Worm (Caenorhabditis elegans) whole organism, young adult: Measurements from ENCODE around the gene C30G12.6.

Source experiments
- B0336.3 ChIP-seq: fragments of 200-800 bp; sonication (Bioruptor generic); IDR thresholded peaks from 2 replicates; pipeline ENCODE4 v1.3.6; 2022; ENCODE audit warnings: missing genetic modification characterization, missing compliant biosample characterization
- C06A6.2 ChIP-seq: fragments of 200-800 bp; sonication (Bioruptor generic); conservative IDR thresholded peaks from 2 replicates; pipeline ENCODE4 v1.3.6; 2022; ENCODE audit warnings: missing genetic modification characterization, missing compliant biosample characterization
- F10E7.11 ChIP-seq: sonication (generic microtip); optimal IDR thresholded peaks from 2 replicates; lab custom pipeline; 2017; ENCODE audit warnings: mild to moderate bottlenecking, missing genetic modification characterization, moderate library complexity, missing compliant biosample characterization
- F22D6.2 ChIP-seq: sonication (generic microtip); optimal IDR thresholded peaks from 2 replicates; lab custom pipeline; 2016; ENCODE audit warnings: mild to moderate bottlenecking, missing genetic modification characterization, missing compliant biosample characterization
- F23B12.7 ChIP-seq: sonication (generic microtip); optimal IDR thresholded peaks from 2 replicates; lab custom pipeline; 2017; ENCODE audit warnings: missing genetic modification characterization, mild to moderate bottlenecking, missing compliant biosample characterization, antibody characterized with exemption, moderate library complexity; ENCODE audit not compliant: insufficient read depth
- F57A8.1 ChIP-seq: fragments of 200-800 bp; sonication (Bioruptor generic); optimal IDR thresholded peaks from 2 replicates; lab custom pipeline; 2018; ENCODE audit warnings: mild to moderate bottlenecking, missing genetic modification characterization, moderate library complexity, missing compliant biosample characterization
- K11D2.4 ChIP-seq: fragments of 200-800 bp; sonication (Bioruptor generic); IDR thresholded peaks from 2 replicates; pipeline ENCODE4 v1.3.6; 2022; ENCODE audit warnings: missing genetic modification reagents, missing genetic modification characterization, missing compliant biosample characterization
- T26A5.8 ChIP-seq: sonication (generic microtip); optimal IDR thresholded peaks from 2 replicates; lab custom pipeline; 2016; ENCODE audit warnings: missing genetic modification characterization, missing compliant biosample characterization
- Y53G8AR.9 ChIP-seq: fragments of 200-800 bp; sonication (Bioruptor generic); conservative IDR thresholded peaks from 2 replicates; pipeline ENCODE4 v1.3.6; 2022; ENCODE audit warnings: missing genetic modification reagents, missing genetic modification characterization, missing compliant biosample characterization
- akir-1 ChIP-seq: fragments of 200-800 bp; sonication (Bioruptor generic); optimal IDR thresholded peaks from 2 replicates; lab custom pipeline; 2018; ENCODE audit warnings: mild to moderate bottlenecking, missing genetic modification characterization, moderate library complexity, missing compliant biosample characterization
- aptf-2 ChIP-seq: fragments of 200-800 bp; sonication (Bioruptor generic); conservative IDR thresholded peaks from 2 replicates; pipeline ENCODE4 v1.3.6; 2022; ENCODE audit warnings: missing genetic modification reagents, missing genetic modification characterization, missing compliant biosample characterization
- atf-7 ChIP-seq: sonication (generic microtip); optimal IDR thresholded peaks from 2 replicates; lab custom pipeline; 2017; ENCODE audit warnings: mild to moderate bottlenecking, missing genetic modification characterization, missing compliant biosample characterization
- attf-3 ChIP-seq: fragments of 200-800 bp; sonication (Bioruptor generic); conservative IDR thresholded peaks from 2 replicates; pipeline ENCODE4 v1.3.6; 2022; ENCODE audit warnings: missing genetic modification reagents, missing genetic modification characterization, missing compliant biosample characterization
- ceh-100 ChIP-seq: fragments of 200-800 bp; sonication (Bioruptor generic); IDR thresholded peaks from 2 replicates; pipeline ENCODE4 v1.3.6; 2022; ENCODE audit warnings: missing genetic modification reagents, missing genetic modification characterization, missing compliant biosample characterization
- egl-18 ChIP-seq: fragments of 200-800 bp; sonication (Bioruptor generic); IDR thresholded peaks from 2 replicates; pipeline ENCODE4 v1.3.6; 2022; ENCODE audit warnings: missing genetic modification reagents, missing genetic modification characterization, missing compliant biosample characterization
- egl-44 ChIP-seq: fragments of 200-800 bp; sonication (Bioruptor generic); IDR thresholded peaks from 2 replicates; pipeline ENCODE4 v1.3.6; 2022; ENCODE audit warnings: missing genetic modification reagents, missing genetic modification characterization, missing compliant biosample characterization
- egrh-3 ChIP-seq: fragments of 200-800 bp; sonication (Bioruptor generic); IDR thresholded peaks from 2 replicates; pipeline ENCODE4 v1.3.6; 2022; ENCODE audit warnings: missing genetic modification reagents, missing genetic modification characterization, missing compliant biosample characterization
- ets-4 ChIP-seq: fragments of 200-800 bp; sonication (Bioruptor generic); optimal IDR thresholded peaks from 2 replicates; lab custom pipeline; 2018; ENCODE audit warnings: mild to moderate bottlenecking, missing genetic modification characterization, missing compliant biosample characterization
- hmg-1.2 ChIP-seq: fragments of 200-800 bp; sonication (Bioruptor generic); IDR thresholded peaks from 2 replicates; pipeline ENCODE4 v1.3.6; 2022; ENCODE audit warnings: missing genetic modification reagents, missing genetic modification characterization, missing compliant biosample characterization
- hsf-1 ChIP-seq: fragments of 200-800 bp; sonication (Bioruptor generic); IDR thresholded peaks from 2 replicates; pipeline ENCODE4 v1.3.6; 2022; ENCODE audit warnings: missing genetic modification reagents, missing genetic modification characterization, missing compliant biosample characterization
- let-607 ChIP-seq, 2 experiments: fragments of 200-800 bp in 1 of 2; sonication (Bioruptor generic) in 1 of 2; sonication (generic microtip) in 1 of 2; optimal IDR thresholded peaks; 2 replicates each; lab custom pipeline; 2016 to 2018; ENCODE audit warnings: mild to moderate bottlenecking in 2 of 2, missing compliant biosample characterization in 2 of 2, missing genetic modification characterization in 2 of 2, moderate library complexity in 2 of 2, missing genotype in 1 of 2
- lin-40 ChIP-seq: sonication (generic microtip); optimal IDR thresholded peaks from 2 replicates; lab custom pipeline; 2016; ENCODE audit warnings: missing genetic modification characterization, mild to moderate bottlenecking, missing compliant biosample characterization, missing genotype, missing genetic modification reagents
- madf-10 ChIP-seq: sonication (generic microtip); optimal IDR thresholded peaks from 2 replicates; lab custom pipeline; 2016; ENCODE audit warnings: mild to moderate bottlenecking, missing genetic modification characterization, missing compliant biosample characterization
- mcd-1 ChIP-seq: fragments of 200-800 bp; sonication (Bioruptor generic); IDR thresholded peaks from 2 replicates; pipeline ENCODE4 v1.3.6; 2022; ENCODE audit warnings: missing genetic modification reagents, missing genetic modification characterization, missing compliant biosample characterization
- mel-28 ChIP-seq: sonication (generic microtip); optimal IDR thresholded peaks from 2 replicates; lab custom pipeline; 2016; ENCODE audit warnings: borderline replicate concordance, mild to moderate bottlenecking, missing genetic modification characterization, missing compliant biosample characterization
- mes-4 ChIP-seq: sonication (generic microtip); optimal IDR thresholded peaks from 2 replicates; lab custom pipeline; 2016; ENCODE audit warnings: missing genotype, missing genetic modification characterization, missing compliant biosample characterization
- nhr-179 ChIP-seq: sonication (generic microtip); optimal IDR thresholded peaks from 2 replicates; lab custom pipeline; 2016; ENCODE audit warnings: mild to moderate bottlenecking, missing genetic modification characterization, missing compliant biosample characterization
- nhr-80 ChIP-seq: sonication (generic microtip); optimal IDR thresholded peaks from 2 replicates; lab custom pipeline; 2016; ENCODE audit warnings: missing genetic modification characterization, missing compliant biosample characterization
- pbrm-1 ChIP-seq: fragments of 200-800 bp; sonication (Bioruptor generic); IDR thresholded peaks from 2 replicates; pipeline ENCODE4 v1.3.6; 2022; ENCODE audit warnings: missing genetic modification reagents, missing genetic modification characterization, missing compliant biosample characterization
- pha-4 ChIP-seq: fragments of 150-350 bp; sonication (generic microtip); optimal IDR thresholded peaks from 2 replicates; lab custom pipeline; 2014; ENCODE audit warnings: missing biosample characterization, missing genetic modification reagents, missing genetic modification characterization
- rpc-1 ChIP-seq, 2 experiments: fragments of 150-350 bp in 1 of 2; sonication (generic microtip) in 1 of 2; optimal IDR thresholded peaks; 2 replicates each; lab custom pipeline; 2014 to 2018; ENCODE audit warnings: missing biosample characterization in 1 of 2, missing genetic modification characterization in 1 of 2, missing genetic modification reagents in 1 of 2, missing genotype in 1 of 2
- sdz-38 ChIP-seq: sonication (generic microtip); optimal IDR thresholded peaks from 2 replicates; lab custom pipeline; 2016; ENCODE audit warnings: missing genotype, missing genetic modification characterization, missing compliant biosample characterization
- sea-2 ChIP-seq: fragments of 200-800 bp; sonication (Bioruptor generic); IDR thresholded peaks from 2 replicates; pipeline ENCODE4 v1.3.6; 2022; ENCODE audit warnings: missing genetic modification characterization, missing compliant biosample characterization
- snpc-1.1 ChIP-seq: sonication (generic microtip); optimal IDR thresholded peaks from 2 replicates; lab custom pipeline; 2017; ENCODE audit warnings: missing genetic modification characterization, mild to moderate bottlenecking, missing compliant biosample characterization, antibody characterized with exemption, moderate library complexity, missing genotype, missing genetic modification reagents; ENCODE audit not compliant: insufficient read depth
- somi-1 ChIP-seq: fragments of 200-800 bp; sonication (Bioruptor generic); optimal IDR thresholded peaks from 2 replicates; lab custom pipeline; 2018; ENCODE audit warnings: mild to moderate bottlenecking, missing genetic modification characterization, missing compliant biosample characterization
- unc-62 ChIP-seq: fragments of 150-350 bp; optimal IDR thresholded peaks from 2 replicates; lab custom pipeline; 2014; ENCODE audit warnings: missing biosample characterization, missing genetic modification reagents, missing genetic modification characterization
- ztf-22 ChIP-seq: fragments of 200-800 bp; sonication (Bioruptor generic); optimal IDR thresholded peaks from 2 replicates; lab custom pipeline; 2018; ENCODE audit warnings: mild to moderate bottlenecking, missing genetic modification characterization, moderate library complexity, missing compliant biosample characterization
- ztf-26 ChIP-seq: sonication (generic microtip); optimal IDR thresholded peaks from 2 replicates; lab custom pipeline; 2017; ENCODE audit warnings: missing genetic modification characterization, missing compliant biosample characterization
- ztf-28 ChIP-seq: fragments of 200-800 bp; sonication (Bioruptor generic); IDR thresholded peaks from 2 replicates; pipeline ENCODE4 v1.3.6; 2022; ENCODE audit warnings: missing genetic modification reagents, missing genetic modification characterization, missing compliant biosample characterization
- ztf-6 ChIP-seq: fragments of 200-800 bp; sonication (Bioruptor generic); IDR thresholded peaks from 2 replicates; pipeline ENCODE4 v1.3.6; 2022; ENCODE audit warnings: missing genetic modification reagents, missing genetic modification characterization, missing compliant biosample characterization

Gene C30G12.6

DNA sequence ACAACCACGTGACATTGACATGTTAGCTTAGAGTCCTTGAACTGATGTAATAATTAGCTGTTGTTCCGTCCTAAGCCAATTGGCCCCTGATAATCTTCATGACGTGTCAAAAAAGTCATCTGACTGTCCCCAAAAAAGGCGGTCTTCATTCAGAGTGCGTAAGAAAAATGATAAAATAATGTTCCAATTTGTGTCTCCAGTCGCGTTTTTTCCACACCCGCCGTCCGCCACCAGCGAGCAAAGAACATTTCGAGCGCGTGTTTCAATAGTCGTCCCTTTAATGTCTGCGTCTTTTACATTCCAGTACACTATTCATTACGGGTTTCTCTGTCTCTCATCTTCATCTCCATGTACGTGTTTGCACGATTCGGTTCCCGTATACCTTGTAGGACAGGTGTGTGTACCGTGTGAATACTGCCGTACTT is 41.7 kb upstream of the C30G12.6 start (continued):
- TF ChIP-seq atf-7 (tag; lab: Kevin White, UChicago) (peak; percentile 86), ets-4 (peak; percentile 8), K11D2.4 (GFP tag; lab: Robert Waterston, UW) (peak; percentile 54; the same call in 1 of the 2 replicates), B0336.3 (peak; percentile 88), snpc-1.1 (tag; lab: Kevin White, UChicago) (no peak), madf-10 (tag; lab: Kevin White, UChicago) (peak; percentile 18), attf-3 (GFP tag; lab: Robert Waterston, UW) (no peak), nhr-179 (tag; lab: Kevin White, UChicago) (no peak), nhr-80 (tag; lab: Kevin White, UChicago) (peak; percentile 96), F23B12.7 (tag; lab: Kevin White, UChicago) (peak; percentile 22), somi-1 (GFP tag; lab: Kevin White, UChicago) (peak; percentile 82), ztf-26 (tag; lab: Kevin White, UChicago) (peak; percentile 95), mcd-1 (GFP tag; lab: Robert Waterston, UW) (peak; percentile 45), sea-2 (no peak), unc-62 (GFP tag; lab: Kevin White, UChicago) (peak; percentile 49), F10E7.11 (tag; lab: Kevin White, UChicago) (no peak), mel-28 (tag; lab: Kevin White, UChicago) (no peak), let-607 (tag; optimal IDR thresholded peaks at IDR 0.05; lab: Kevin White, UChicago) (peak; percentile 42 to 60), F22D6.2 (tag; lab: Kevin White, UChicago) (peak; percentile 86), egl-44 (no peak), ztf-22 (GFP tag; lab: Kevin White, UChicago) (peak; percentile 64), Y53G8AR.9 (GFP tag; lab: Robert Waterston, UW) (no peak), egrh-3 (GFP tag; lab: Robert Waterston, UW) (no peak), pbrm-1 (GFP tag; lab: Robert Waterston, UW) (peak; percentile 49; the same call in 1 of the 2 replicates), ztf-28 (GFP tag; lab: Robert Waterston, UW) (no peak), pha-4 (tag; lab: Kevin White, UChicago) (peak; percentile 49), hsf-1 (no peak), egl-18 (GFP tag; lab: Robert Waterston, UW) (no peak), aptf-2 (0 out of 2 replicates have a peak, but pooled peaks have one; percentile 10), F57A8.1 (GFP tag; lab: Kevin White, UChicago) (no peak), lin-40 (tag; lab: Kevin White, UChicago) (peak; percentile 87), hmg-1.2 (GFP tag; lab: Robert Waterston, UW) (peak; percentile 91), ztf-6 (GFP tag; lab: Robert Waterston, UW) (no peak), T26A5.8 (tag; lab: Kevin White, UChicago) (no peak), C06A6.2 (GFP tag; lab: Robert Waterston, UW) (peak; percentile 76)

DNA sequence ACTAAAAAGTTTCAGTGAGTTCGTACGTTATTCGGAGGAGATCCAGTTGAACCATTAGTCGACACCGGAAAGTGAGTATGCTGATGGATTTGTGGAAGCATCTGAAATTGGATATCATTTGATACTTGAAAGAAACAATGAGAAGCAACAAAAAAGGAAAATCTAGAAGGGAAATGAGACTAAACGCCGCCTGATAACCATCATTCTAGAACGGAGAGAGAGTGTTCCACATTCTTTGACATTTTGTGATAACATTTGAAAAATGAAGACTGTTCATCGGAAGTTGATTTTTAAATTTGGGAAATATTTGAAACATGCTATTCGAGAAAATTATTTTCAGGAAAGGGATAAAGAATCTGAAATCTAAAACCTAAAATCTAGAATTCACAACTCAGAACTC is 35.4 kb upstream of the C30G12.6 start, which contains the start of gene npax-1:
Gene npax-1 (minus strand): TSS at position 101 of the 400 bp plus-strand sequence.
- TF ChIP-seq ceh-100 (GFP tag; lab: Robert Waterston, UW) (no peak), sdz-38 (tag; lab: Kevin White, UChicago) (no peak), mes-4 (tag; lab: Kevin White, UChicago) (no peak), rpc-1 (optimal IDR thresholded peaks at IDR 0.05; lab: Kevin White, UChicago) (no peak), rpc-1 (tag; optimal IDR thresholded peaks at IDR 0.05; lab: Kevin White, UChicago) (no peak), akir-1 (GFP tag; lab: Kevin White, UChicago) (no peak)
